In the genomic region with DNA sequence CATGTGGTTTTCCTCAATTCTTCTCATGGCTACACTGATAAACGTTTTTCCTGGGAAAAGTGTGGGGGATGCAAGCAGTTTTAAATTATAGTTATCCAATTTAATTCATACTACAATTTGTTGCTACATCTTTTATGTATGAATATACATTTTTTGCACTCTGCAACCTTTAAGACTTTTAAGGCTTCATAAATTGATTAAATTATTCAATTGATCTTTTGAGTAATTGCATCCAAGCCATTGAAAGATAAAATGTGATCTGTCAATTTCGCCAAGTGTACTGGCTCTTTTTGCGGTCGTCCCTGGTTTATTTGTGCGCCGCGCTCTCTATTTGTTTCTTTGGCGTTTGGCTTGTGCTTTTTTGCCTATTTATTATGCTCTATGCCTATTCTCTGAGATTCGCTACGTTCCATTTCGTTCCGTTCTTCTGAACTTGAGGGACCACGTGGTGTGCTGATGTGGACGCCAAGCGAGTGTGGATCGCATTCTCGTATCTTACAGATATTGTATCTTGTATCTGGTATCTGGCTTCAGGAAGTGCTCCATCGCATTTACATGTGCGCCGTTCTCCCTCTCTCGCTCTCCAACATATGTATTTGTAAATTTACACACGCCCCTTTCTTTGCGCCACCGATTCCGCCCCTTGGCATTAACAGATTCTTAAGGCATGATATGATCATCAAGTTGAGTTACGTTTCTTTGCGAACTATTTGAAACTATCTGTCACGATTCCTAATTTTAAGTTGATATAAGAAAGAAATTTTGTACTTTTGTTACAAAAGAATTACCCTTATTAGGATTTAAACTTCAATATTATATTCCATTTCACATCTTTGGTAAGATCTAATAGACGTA, we compare ENCODE assay signal across 1 fruit fly cellular context.
TF ChIP-seq lines count a peak whose summit lies in the region.

No protein-coding gene starts in this region.

TF ChIP-seq in whole organism, embryonic, 481 proteins besides CTCF, POLR2A, EP300 and RAD21 (continued from another document and continues in another):
- TF ChIP-seq cg (GFP tag; optimal IDR thresholded peaks at IDR 0.05; lab: Kevin White, UChicago) (no peak), CG17385 (GFP tag; optimal IDR thresholded peaks at IDR 0.05; lab: Kevin White, UChicago) (peak; percentile 83), ham (GFP tag; IDR thresholded peaks at IDR 0.05; lab: Robert Waterston, UW) (peak; percentile 83), da (GFP tag; optimal IDR thresholded peaks at IDR 0.05; lab: Kevin White, UChicago) (peak; percentile 77), Xrp1 (GFP tag; IDR thresholded peaks at IDR 0.05; lab: Robert Waterston, UW) (peak; percentile 70), fru (optimal IDR thresholded peaks at IDR 0.05; lab: Kevin White, UChicago) (no peak), CG4282 (GFP tag; optimal IDR thresholded peaks at IDR 0.05; lab: Kevin White, UChicago) (peak; percentile 44), CG17829 (tag; optimal IDR thresholded peaks at IDR 0.05; lab: Kevin White, UChicago) (peak; percentile 72), TFAM (GFP tag; optimal IDR thresholded peaks at IDR 0.05; lab: Kevin White, UChicago) (no peak), HLH4C (GFP tag; IDR thresholded peaks at IDR 0.05; lab: Robert Waterston, UW; ENCODE audit: partially characterized antibody) (no peak), CG3995 (GFP tag; optimal IDR thresholded peaks at IDR 0.05; lab: Kevin White, UChicago) (peak; percentile 53), wek (GFP tag; optimal IDR thresholded peaks at IDR 0.05; lab: Kevin White, UChicago) (peak; percentile 24), Dip3 (GFP tag; optimal IDR thresholded peaks at IDR 0.05; lab: Kevin White, UChicago) (peak; percentile 89), ash1 (GFP tag; optimal IDR thresholded peaks at IDR 0.05; lab: Kevin White, UChicago) (no peak), CG6683 (GFP tag; optimal IDR thresholded peaks at IDR 0.05; lab: Kevin White, UChicago) (peak; percentile 73), aop (GFP tag; IDR thresholded peaks at IDR 0.05; lab: Robert Waterston, UW) (no peak), Fer2 (tag; optimal IDR thresholded peaks at IDR 0.05; lab: Kevin White, UChicago) (peak; percentile 83), ac (GFP tag; optimal IDR thresholded peaks at IDR 0.05; lab: Kevin White, UChicago) (no peak), CG32532 (GFP tag; IDR thresholded peaks at IDR 0.05; lab: Robert Waterston, UW) (peak; percentile 95), CG10147 (GFP tag; optimal IDR thresholded peaks at IDR 0.05; lab: Kevin White, UChicago) (peak; percentile 89), CG7357 (GFP tag; IDR thresholded peaks at IDR 0.05; lab: Robert Waterston, UW) (peak; percentile 78), crol (GFP tag; IDR thresholded peaks at IDR 0.05; lab: Robert Waterston, UW) (no peak), emc (GFP tag; optimal IDR thresholded peaks at IDR 0.05; lab: Kevin White, UChicago) (peak; percentile 63), CG2875 (GFP tag; optimal IDR thresholded peaks at IDR 0.05; lab: Kevin White, UChicago) (peak; percentile 33), Dp (GFP tag; optimal IDR thresholded peaks at IDR 0.05; lab: Kevin White, UChicago) (no peak), vvl (GFP tag; IDR thresholded peaks at IDR 0.05; lab: Robert Waterston, UW) (peak; percentile 78; the same call in 1 of the 2 replicates), Gsc (GFP tag; IDR thresholded peaks at IDR 0.05; lab: Robert Waterston, UW) (no peak), Hr51 (GFP tag; optimal IDR thresholded peaks at IDR 0.05; lab: Kevin White, UChicago) (peak; percentile 82 to 88), dan (GFP tag; IDR thresholded peaks at IDR 0.05; lab: Robert Waterston, UW) (no peak), en (GFP tag; optimal IDR thresholded peaks at IDR 0.05; lab: Kevin White, UChicago) (peak; percentile 58), seq (GFP tag; IDR thresholded peaks at IDR 0.05; lab: Robert Waterston, UW) (peak; percentile 87), Taf1 (GFP tag; IDR thresholded peaks at IDR 0.05; lab: Robert Waterston, UW) (peak; percentile 88), gem (tag; optimal IDR thresholded peaks at IDR 0.05; lab: Kevin White, UChicago) (peak; percentile 92), CG16813 (GFP tag; IDR thresholded peaks at IDR 0.05; lab: Robert Waterston, UW; ENCODE audit: partially characterized antibody) (no peak), al (GFP tag; IDR thresholded peaks at IDR 0.05; lab: Robert Waterston, UW) (peak; percentile 93), Hmx (GFP tag; optimal IDR thresholded peaks at IDR 0.05; lab: Kevin White, UChicago) (peak; percentile 83), CG15269 (tag; optimal IDR thresholded peaks at IDR 0.05; lab: Kevin White, UChicago) (peak; percentile 92), dpn (GFP tag; optimal IDR thresholded peaks at IDR 0.05; lab: Kevin White, UChicago) (peak; percentile 83 to 88), CG8089 (GFP tag; optimal IDR thresholded peaks at IDR 0.05; lab: Kevin White, UChicago) (peak; percentile 14), corto (GFP tag; optimal IDR thresholded peaks at IDR 0.05; lab: Kevin White, UChicago) (no peak), E2f1 (GFP tag; IDR thresholded peaks at IDR 0.05; lab: Robert Waterston, UW) (peak; percentile 80), cwo (GFP tag; optimal IDR thresholded peaks at IDR 0.05; lab: Kevin White, UChicago) (peak; percentile 85), CG14441 (GFP tag; IDR thresholded peaks at IDR 0.05; lab: Robert Waterston, UW) (peak; percentile 87), ro (GFP tag; IDR thresholded peaks at IDR 0.05; lab: Robert Waterston, UW) (peak; percentile 70), ewg (GFP tag; optimal IDR thresholded peaks at IDR 0.05; lab: Kevin White, UChicago) (peak; percentile 48), CG7556 (GFP tag; optimal IDR thresholded peaks at IDR 0.05; lab: Kevin White, UChicago) (peak; percentile 88), CG11093 (GFP tag; IDR thresholded peaks at IDR 0.05; lab: Robert Waterston, UW) (peak; percentile 77; the same call in 2 of the 3 replicates), btn (GFP tag; optimal IDR thresholded peaks at IDR 0.05; lab: Kevin White, UChicago) (no peak), CG4854 (GFP tag; optimal IDR thresholded peaks at IDR 0.05; lab: Kevin White, UChicago) (peak; percentile 76), CG11696 (GFP tag; IDR thresholded peaks at IDR 0.05; lab: Robert Waterston, UW) (peak; percentile 60), CG31224 (GFP tag; IDR thresholded peaks at IDR 0.05; lab: Robert Waterston, UW) (peak; percentile 92), CG6654 (GFP tag; optimal IDR thresholded peaks at IDR 0.05; lab: Kevin White, UChicago) (peak; percentile 58), p53 (GFP tag; optimal IDR thresholded peaks at IDR 0.05; lab: Kevin White, UChicago) (peak; percentile 77), Atf-2 (GFP tag; optimal IDR thresholded peaks at IDR 0.05; lab: Kevin White, UChicago) (peak; percentile 82), CG16863 (GFP tag; optimal IDR thresholded peaks at IDR 0.05; lab: Kevin White, UChicago) (peak; percentile 71), toy (GFP tag; IDR thresholded peaks at IDR 0.05; lab: Robert Waterston, UW) (peak; percentile 86), CG13624 (GFP tag; optimal IDR thresholded peaks at IDR 0.05; lab: Kevin White, UChicago) (peak; percentile 92), pita (GFP tag; optimal IDR thresholded peaks at IDR 0.05; lab: Kevin White, UChicago) (no peak), Blimp-1 (GFP tag; optimal IDR thresholded peaks at IDR 0.05; lab: Kevin White, UChicago) (peak; percentile 54), pros (GFP tag; optimal IDR thresholded peaks at IDR 0.05; lab: Kevin White, UChicago) (no peak), gro (GFP tag; optimal IDR thresholded peaks at IDR 0.05; lab: Kevin White, UChicago) (peak; percentile 95), dysf (GFP tag; IDR thresholded peaks at IDR 0.05; lab: Robert Waterston, UW) (peak; percentile 95), CG1529 (GFP tag; optimal IDR thresholded peaks at IDR 0.05; lab: Kevin White, UChicago) (peak; percentile 46), croc (GFP tag; conservative IDR thresholded peaks at IDR 0.05; lab: Robert Waterston, UW) (peak; percentile 41; the same call in 2 of the 3 replicates), D19A (tag; optimal IDR thresholded peaks at IDR 0.05; lab: Kevin White, UChicago) (peak; percentile 55), tio (GFP tag; optimal IDR thresholded peaks at IDR 0.05; lab: Kevin White, UChicago) (peak; percentile 85), Oaz (GFP tag; IDR thresholded peaks at IDR 0.05; lab: Robert Waterston, UW) (peak; percentile 63), Sox100B (GFP tag; optimal IDR thresholded peaks at IDR 0.05; lab: Kevin White, UChicago) (peak; percentile 76), Aef1 (GFP tag; IDR thresholded peaks at IDR 0.05; lab: Robert Waterston, UW) (peak; percentile 83), Poxn (GFP tag; IDR thresholded peaks at IDR 0.05; lab: Robert Waterston, UW) (peak; percentile 79), CG18476 (GFP tag; optimal IDR thresholded peaks at IDR 0.05; lab: Kevin White, UChicago) (peak; percentile 77), sna (GFP tag; IDR thresholded peaks at IDR 0.05; lab: Robert Waterston, UW; ENCODE audit: partially characterized antibody) (no peak), CG13123 (GFP tag; optimal IDR thresholded peaks at IDR 0.05; lab: Kevin White, UChicago) (peak; percentile 11), Bgb (GFP tag; IDR thresholded peaks at IDR 0.05; lab: Robert Waterston, UW; ENCODE audit: partially characterized antibody) (no peak), CG7786 (GFP tag; optimal IDR thresholded peaks at IDR 0.05; lab: Kevin White, UChicago) (peak; percentile 87), dati (GFP tag; IDR thresholded peaks at IDR 0.05; lab: Robert Waterston, UW) (peak; percentile 61), CG8924 (tag; optimal IDR thresholded peaks at IDR 0.05; lab: Kevin White, UChicago) (peak; percentile 85), dm (GFP tag; optimal IDR thresholded peaks at IDR 0.05; lab: Kevin White, UChicago) (peak; percentile 78), CG4328 (GFP tag; optimal IDR thresholded peaks at IDR 0.05; lab: Kevin White, UChicago) (peak; percentile 58), zen (tag; optimal IDR thresholded peaks at IDR 0.05; lab: Kevin White, UChicago) (peak; percentile 23), gsb (GFP tag; IDR thresholded peaks at IDR 0.05; lab: Robert Waterston, UW) (peak; percentile 91), CG9727 (GFP tag; optimal IDR thresholded peaks at IDR 0.05; lab: Kevin White, UChicago) (peak; percentile 86), bbx (GFP tag; IDR thresholded peaks at IDR 0.05; lab: Robert Waterston, UW; ENCODE audit: partially characterized antibody) (no peak), CG17802 (tag; optimal IDR thresholded peaks at IDR 0.05; lab: Kevin White, UChicago) (no peak), lola (GFP tag; optimal IDR thresholded peaks at IDR 0.05; lab: Kevin White, UChicago) (no peak), Ets97D (GFP tag; optimal IDR thresholded peaks at IDR 0.05; lab: Kevin White, UChicago) (peak; percentile 51), pfk (GFP tag; optimal IDR thresholded peaks at IDR 0.05; lab: Kevin White, UChicago) (peak; percentile 96), fd64A (GFP tag; optimal IDR thresholded peaks at IDR 0.05; lab: Kevin White, UChicago) (no peak), sob (GFP tag; IDR thresholded peaks at IDR 0.05; lab: Robert Waterston, UW) (peak; percentile 90), CG18764 (GFP tag; optimal IDR thresholded peaks at IDR 0.05; lab: Kevin White, UChicago) (peak; percentile 50), peb (GFP tag; IDR thresholded peaks at IDR 0.05; lab: Robert Waterston, UW) (0 out of 2 replicates have a peak, but pooled peaks have one; percentile 26), Sry-δ (GFP tag; optimal IDR thresholded peaks at IDR 0.05; lab: Kevin White, UChicago) (peak; percentile 21), Side (GFP tag; optimal IDR thresholded peaks at IDR 0.05; lab: Kevin White, UChicago) (peak; percentile 78), tll (GFP tag; optimal IDR thresholded peaks at IDR 0.05; lab: Kevin White, UChicago) (no peak), CG1647 (GFP tag; optimal IDR thresholded peaks at IDR 0.05; lab: Kevin White, UChicago) (peak; percentile 81), her (GFP tag; optimal IDR thresholded peaks at IDR 0.05; lab: Kevin White, UChicago) (peak; percentile 82), CG4820 (GFP tag; optimal IDR thresholded peaks at IDR 0.05; lab: Kevin White, UChicago) (peak; percentile 61), Kr (GFP tag; optimal IDR thresholded peaks at IDR 0.05; lab: Kevin White, UChicago) (no peak), gsb-n (tag; optimal IDR thresholded peaks at IDR 0.05; lab: Kevin White, UChicago) (no peak), CG2712 (tag; optimal IDR thresholded peaks at IDR 0.05; lab: Kevin White, UChicago) (peak; percentile 73), NFAT (GFP tag; IDR thresholded peaks at IDR 0.05; lab: Robert Waterston, UW) (peak; percentile 92), CG4404 (GFP tag; IDR thresholded peaks at IDR 0.05; lab: Robert Waterston, UW) (peak; percentile 83), Fer3 (tag; optimal IDR thresholded peaks at IDR 0.05; lab: Kevin White, UChicago) (peak; percentile 91), Xbp1 (GFP tag; optimal IDR thresholded peaks at IDR 0.05; lab: Kevin White, UChicago) (peak; percentile 80), Atf6 (GFP tag; IDR thresholded peaks at IDR 0.05; lab: Robert Waterston, UW) (peak; percentile 93), CG9797 (GFP tag; optimal IDR thresholded peaks at IDR 0.05; lab: Kevin White, UChicago) (no peak), Dip2 (GFP tag; IDR thresholded peaks at IDR 0.05; lab: Robert Waterston, UW) (0 out of 2 replicates have a peak, but pooled peaks have one; percentile 34), Camta (GFP tag; optimal IDR thresholded peaks at IDR 0.05; lab: Kevin White, UChicago) (peak; percentile 84), dimm (GFP tag; IDR thresholded peaks at IDR 0.05; lab: Robert Waterston, UW) (no peak), HmgZ (tag; optimal IDR thresholded peaks at IDR 0.05; lab: Kevin White, UChicago) (peak; percentile 86), Dad (GFP tag; optimal IDR thresholded peaks at IDR 0.05; lab: Kevin White, UChicago) (peak; percentile 80), CG10543 (GFP tag; optimal IDR thresholded peaks at IDR 0.05; lab: Kevin White, UChicago) (peak; percentile 75), Ets65A (GFP tag; lab: Kevin White, UChicago) (peak; percentile 92), tap (tag; optimal IDR thresholded peaks at IDR 0.05; lab: Kevin White, UChicago) (peak; percentile 67), CG17568 (GFP tag; optimal IDR thresholded peaks at IDR 0.05; lab: Kevin White, UChicago) (peak; percentile 80), Chrac-16 (GFP tag; optimal IDR thresholded peaks at IDR 0.05; lab: Kevin White, UChicago) (peak; percentile 72), Max (GFP tag; optimal IDR thresholded peaks at IDR 0.05; lab: Kevin White, UChicago) (peak; percentile 81), gcm (GFP tag; optimal IDR thresholded peaks at IDR 0.05; lab: Kevin White, UChicago) (peak; percentile 25), jigr1 (GFP tag; IDR thresholded peaks at IDR 0.05; lab: Robert Waterston, UW) (peak; percentile 72; the same call in 2 of the 3 replicates), CG12071 (GFP tag; optimal IDR thresholded peaks at IDR 0.05; lab: Kevin White, UChicago) (peak; percentile 82), ERR (GFP tag; optimal IDR thresholded peaks at IDR 0.05; lab: Kevin White, UChicago) (peak; percentile 76)
